Worm (Caenorhabditis elegans) whole organism, L1 larva: ENCODE measurements around the gene hid-1.

Experiments
- alr-1 ChIP-seq: fragments of 200-800 bp; sonication (Bioruptor generic); optimal IDR thresholded peaks from 2 replicates; lab custom pipeline; 2018; ENCODE audit warnings: borderline replicate concordance, mild to moderate bottlenecking, missing genetic modification characterization, missing compliant biosample characterization
- ama-1 ChIP-seq: fragments of 150-350 bp; optimal IDR thresholded peaks from 2 replicates; lab custom pipeline; 2014
- ceh-63 ChIP-seq: fragments of 200-800 bp; sonication (Bioruptor generic); optimal IDR thresholded peaks from 2 replicates; lab custom pipeline; 2018; ENCODE audit warnings: mild to moderate bottlenecking, missing genetic modification characterization, missing compliant biosample characterization
- dsc-1 ChIP-seq: sonication (generic microtip); optimal IDR thresholded peaks from 2 replicates; lab custom pipeline; 2016; ENCODE audit warnings: mild to moderate bottlenecking, missing genetic modification characterization, missing compliant biosample characterization
- fkh-10 ChIP-seq: sonication (generic microtip); optimal IDR thresholded peaks from 2 replicates; lab custom pipeline; 2017; ENCODE audit warnings: missing biosample characterization, missing genetic modification reagents, missing genetic modification characterization
- lin-13 ChIP-seq: fragments of 150-350 bp; optimal IDR thresholded peaks from 2 replicates; lab custom pipeline; 2014; ENCODE audit warnings: missing biosample characterization, missing genetic modification reagents, missing genetic modification characterization
- mdl-1 ChIP-seq, 2 experiments: fragments of 150-350 bp; optimal IDR thresholded peaks; 2 replicates each; lab custom pipeline; 2014 to 2017; ENCODE audit warnings: missing biosample characterization in 2 of 2, missing genetic modification characterization in 2 of 2, inconsistent platforms in 1 of 2
- mep-1 ChIP-seq: fragments of 150-350 bp; optimal IDR thresholded peaks from 2 replicates; lab custom pipeline; 2014; ENCODE audit warnings: missing biosample characterization, missing genetic modification characterization
- nhr-237 ChIP-seq: fragments of 150-350 bp; optimal IDR thresholded peaks from 2 replicates; lab custom pipeline; 2014; ENCODE audit warnings: missing biosample characterization, missing genetic modification characterization
- nhr-90 ChIP-seq: sonication (generic microtip); optimal IDR thresholded peaks from 2 replicates; lab custom pipeline; 2016; ENCODE audit warnings: mild to moderate bottlenecking, missing genetic modification characterization, missing compliant biosample characterization; ENCODE audit not compliant: poor library complexity
- snpc-4 ChIP-seq: fragments of 150-350 bp; optimal IDR thresholded peaks from 2 replicates; lab custom pipeline; 2014; ENCODE audit warnings: missing biosample characterization, missing genetic modification characterization
- sptf-1 ChIP-seq: fragments of 150-350 bp; optimal IDR thresholded peaks from 2 replicates; lab custom pipeline; 2014; ENCODE audit warnings: missing biosample characterization, missing genetic modification characterization
- ztf-11 ChIP-seq, 2 experiments: sonication (generic microtip); optimal IDR thresholded peaks; 2 replicates each; lab custom pipeline; 2016 to 2017; ENCODE audit warnings: missing genetic modification characterization in 2 of 2, missing biosample characterization in 1 of 2, missing compliant biosample characterization in 1 of 2

DNA sequence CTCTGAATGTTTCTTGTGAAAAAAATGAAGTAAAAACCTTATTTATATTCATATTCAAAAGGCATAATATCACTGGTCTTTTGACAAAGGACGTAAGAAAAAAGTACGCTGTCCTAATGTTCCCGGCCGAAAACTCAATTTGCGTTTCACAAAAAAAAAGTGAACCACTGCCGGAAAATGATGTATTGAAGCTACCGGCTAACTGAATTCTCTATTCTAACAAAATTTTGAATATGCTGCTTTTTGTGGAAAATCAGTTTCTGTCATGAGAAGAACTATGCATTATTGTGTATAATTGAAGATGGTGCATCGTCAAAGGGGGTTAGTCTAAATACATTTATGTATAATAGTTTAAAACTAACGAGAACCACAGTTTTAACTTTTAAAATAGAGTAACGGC is 5.4 kb downstream of the hid-1 start:
- no peak for TF ChIP-seq snpc-4 (tag; lab: Kevin White, UChicago)
- TF ChIP-seq ceh-63 (GFP tag; lab: Kevin White, UChicago): no peak
- TF ChIP-seq lin-13 (GFP tag; lab: Kevin White, UChicago): no peak
- peak; percentile 93 for TF ChIP-seq fkh-10 (GFP tag; lab: Kevin White, UChicago)
- no peak for TF ChIP-seq nhr-90
- no peak for TF ChIP-seq alr-1 (tag; lab: Kevin White, UChicago)
- TF ChIP-seq sptf-1 (tag; lab: Kevin White, UChicago): no peak
- TF ChIP-seq mdl-1 (tag; optimal IDR thresholded peaks at IDR 0.05; lab: Kevin White, UChicago): no peak
- TF ChIP-seq dsc-1 (tag; lab: Kevin White, UChicago): no peak
- no peak for TF ChIP-seq ama-1 (lab: Kevin White, UChicago)
- TF ChIP-seq ztf-11 (tag; optimal IDR thresholded peaks at IDR 0.05; lab: Kevin White, UChicago): no peak
- TF ChIP-seq nhr-237: no peak
- TF ChIP-seq mep-1 (tag; lab: Kevin White, UChicago): no peak
